Fruit fly (Drosophila melanogaster): ENCODE results near the gene CG13692.

dm6 chr2L:422573-422972 lies 1.0 kb downstream of the CG13692 start, which contains the start of gene BBS8:
- TF ChIP-seq Chrac-16 (GFP tag; optimal IDR thresholded peaks at IDR 0.05) = no peak
- TF ChIP-seq CG14441 (GFP tag; IDR thresholded peaks at IDR 0.05) = no peak
- no peak for TF ChIP-seq fru (optimal IDR thresholded peaks at IDR 0.05)
- TF ChIP-seq CG10431 (GFP tag; optimal IDR thresholded peaks at IDR 0.05) = no peak
- TF ChIP-seq CG4282 (GFP tag; optimal IDR thresholded peaks at IDR 0.05) = no peak
- no peak for TF ChIP-seq toy (GFP tag; IDR thresholded peaks at IDR 0.05)
- no peak for TF ChIP-seq corto (GFP tag; optimal IDR thresholded peaks at IDR 0.05)
- no peak for TF ChIP-seq CG8290 (GFP tag; optimal IDR thresholded peaks at IDR 0.05)
- no peak for TF ChIP-seq CG8290 (tag; optimal IDR thresholded peaks at IDR 0.05)
- no peak for TF ChIP-seq ham (GFP tag; IDR thresholded peaks at IDR 0.05)
- no peak for TF ChIP-seq B-H2 (GFP tag; optimal IDR thresholded peaks at IDR 0.05)
- no peak for TF ChIP-seq CG8388 (GFP tag; optimal IDR thresholded peaks at IDR 0.05)
- TF ChIP-seq Nf-YA (GFP tag; IDR thresholded peaks at IDR 0.05) = no peak
- TF ChIP-seq C15 (GFP tag; IDR thresholded peaks at IDR 0.05) = no peak

Measured in whole organism, embryonic.